Worm (Caenorhabditis elegans) whole organism, L2 larva: ENCODE data around the gene npl-10.
A peak's percentile ranks its signal among the peaks of the same experiment; 100 is the strongest.

Experiments
- C34F6.9 ChIP-seq: fragments of 150-350 bp; optimal IDR thresholded peaks from 2 replicates; lab custom pipeline; 2014; ENCODE audit warnings: missing biosample characterization, missing genetic modification characterization
- F13H6.1 ChIP-seq: sonication (generic microtip); optimal IDR thresholded peaks from 2 replicates; lab custom pipeline; 2016; ENCODE audit warnings: missing genetic modification characterization, missing compliant biosample characterization
- ZK546.5 ChIP-seq: sonication (generic microtip); optimal IDR thresholded peaks from 2 replicates; lab custom pipeline; 2017; ENCODE audit warnings: missing biosample characterization, missing genetic modification characterization
- aly-2 ChIP-seq: fragments of 150-350 bp; optimal IDR thresholded peaks from 2 replicates; lab custom pipeline; 2014; ENCODE audit warnings: missing biosample characterization, missing genetic modification characterization
- ama-1 ChIP-seq: fragments of 150-350 bp; optimal IDR thresholded peaks from 2 replicates; lab custom pipeline; 2018; ENCODE audit warnings: inconsistent platforms
- ceh-16 ChIP-seq: fragments of 150-350 bp; optimal IDR thresholded peaks from 2 replicates; lab custom pipeline; 2014; ENCODE audit warnings: missing biosample characterization, missing genetic modification characterization
- ceh-82 ChIP-seq: fragments of 150-350 bp; optimal IDR thresholded peaks from 2 replicates; lab custom pipeline; 2014; ENCODE audit warnings: missing biosample characterization, missing genetic modification characterization
- crh-2 ChIP-seq: sonication (generic microtip); optimal IDR thresholded peaks from 2 replicates; lab custom pipeline; 2017; ENCODE audit warnings: missing biosample characterization, missing genetic modification characterization
- dmd-4 ChIP-seq: sonication (generic microtip); optimal IDR thresholded peaks from 2 replicates; lab custom pipeline; 2017; ENCODE audit warnings: missing biosample characterization, missing genetic modification characterization
- egl-27 ChIP-seq: sonication (generic microtip); optimal IDR thresholded peaks from 3 replicates; lab custom pipeline; 2017; ENCODE audit warnings: missing biosample characterization, missing genetic modification reagents, missing genetic modification characterization
- elt-1 ChIP-seq: fragments of 150-350 bp; optimal IDR thresholded peaks from 2 replicates; lab custom pipeline; 2014; ENCODE audit warnings: missing biosample characterization, missing genetic modification characterization
- elt-3 ChIP-seq: sonication (generic microtip); optimal IDR thresholded peaks from 2 replicates; lab custom pipeline; 2017; ENCODE audit warnings: missing biosample characterization, missing genetic modification characterization
- gmeb-1 ChIP-seq: fragments of 150-350 bp; optimal IDR thresholded peaks from 2 replicates; lab custom pipeline; 2014; ENCODE audit warnings: missing biosample characterization, missing genetic modification characterization
- lin-11 ChIP-seq: fragments of 150-350 bp; sonication (generic microtip); optimal IDR thresholded peaks from 2 replicates; lab custom pipeline; 2014; ENCODE audit warnings: missing biosample characterization, missing genetic modification characterization, inconsistent platforms, mixed read lengths
- lin-13 ChIP-seq: fragments of 150-350 bp; optimal IDR thresholded peaks from 2 replicates; lab custom pipeline; 2014; ENCODE audit warnings: missing biosample characterization, missing genetic modification reagents, missing genetic modification characterization
- lin-39 ChIP-seq: fragments of 150-350 bp; optimal IDR thresholded peaks from 2 replicates; lab custom pipeline; 2014; ENCODE audit warnings: missing biosample characterization, missing genetic modification reagents, missing genetic modification characterization
- lsy-2 ChIP-seq, 2 experiments: fragments of 150-350 bp in 1 of 2; sonication (generic microtip) in 1 of 2; optimal IDR thresholded peaks; 2 replicates each; lab custom pipeline; 2014 to 2017; ENCODE audit warnings: missing biosample characterization in 2 of 2, missing genetic modification characterization in 2 of 2
- mbf-1 ChIP-seq: sonication (generic microtip); optimal IDR thresholded peaks from 2 replicates; lab custom pipeline; 2017; ENCODE audit warnings: missing biosample characterization, missing genetic modification characterization
- nhr-11 ChIP-seq: fragments of 150-350 bp; optimal IDR thresholded peaks from 2 replicates; lab custom pipeline; 2014; ENCODE audit warnings: missing biosample characterization, missing genetic modification characterization
- nhr-12 ChIP-seq: fragments of 150-350 bp; optimal IDR thresholded peaks from 2 replicates; lab custom pipeline; 2014; ENCODE audit warnings: missing biosample characterization, missing genetic modification characterization
- nhr-129 ChIP-seq: fragments of 150-350 bp; optimal IDR thresholded peaks from 2 replicates; lab custom pipeline; 2014; ENCODE audit warnings: missing biosample characterization, missing genetic modification characterization
- nhr-21 ChIP-seq: fragments of 150-350 bp; optimal IDR thresholded peaks from 2 replicates; lab custom pipeline; 2014; ENCODE audit warnings: missing biosample characterization, missing genetic modification characterization
- nhr-23 ChIP-seq: fragments of 150-350 bp; optimal IDR thresholded peaks from 2 replicates; lab custom pipeline; 2014; ENCODE audit warnings: missing biosample characterization, missing genetic modification reagents, missing genetic modification characterization
- nhr-25 ChIP-seq: fragments of 150-350 bp; sonication (generic microtip); optimal IDR thresholded peaks from 3 replicates; lab custom pipeline; 2014; ENCODE audit warnings: missing biosample characterization, missing genetic modification characterization
- nhr-6 ChIP-seq: fragments of 150-350 bp; optimal IDR thresholded peaks from 2 replicates; lab custom pipeline; 2014; ENCODE audit warnings: missing biosample characterization, missing genetic modification characterization
- nhr-77 ChIP-seq: fragments of 150-350 bp; optimal IDR thresholded peaks from 2 replicates; lab custom pipeline; 2014; ENCODE audit warnings: missing biosample characterization, missing genetic modification characterization
- peb-1 ChIP-seq: fragments of 150-350 bp; optimal IDR thresholded peaks from 2 replicates; lab custom pipeline; 2014; ENCODE audit warnings: missing biosample characterization, missing genetic modification characterization
- sem-4 ChIP-seq: fragments of 150-350 bp; optimal IDR thresholded peaks from 2 replicates; lab custom pipeline; 2014; ENCODE audit warnings: missing biosample characterization, missing genetic modification reagents, missing genetic modification characterization
- skn-1 ChIP-seq: sonication (generic microtip); optimal IDR thresholded peaks from 2 replicates; lab custom pipeline; 2017; ENCODE audit warnings: missing biosample characterization, missing genetic modification characterization
- sma-9 ChIP-seq, 2 experiments: fragments of 150-350 bp in 1 of 2; sonication (generic microtip) in 1 of 2; optimal IDR thresholded peaks; 2 replicates each; lab custom pipeline; 2014 to 2016; ENCODE audit warnings: missing genetic modification characterization in 2 of 2, mild to moderate bottlenecking in 1 of 2, missing biosample characterization in 1 of 2, missing compliant biosample characterization in 1 of 2, missing genetic modification reagents in 1 of 2, moderate library complexity in 1 of 2
- snpc-4 ChIP-seq: fragments of 150-350 bp; optimal IDR thresholded peaks from 2 replicates; lab custom pipeline; 2014; ENCODE audit warnings: missing biosample characterization, missing genetic modification characterization
- unc-55 ChIP-seq: fragments of 150-350 bp; sonication (generic microtip); optimal IDR thresholded peaks from 3 replicates; lab custom pipeline; 2014; ENCODE audit warnings: missing biosample characterization, missing genetic modification reagents, missing genetic modification characterization
- unc-62 ChIP-seq: fragments of 150-350 bp; optimal IDR thresholded peaks from 2 replicates; lab custom pipeline; 2014; ENCODE audit warnings: missing biosample characterization, missing genetic modification reagents, missing genetic modification characterization
- zag-1 ChIP-seq: fragments of 150-350 bp; optimal IDR thresholded peaks from 2 replicates; lab custom pipeline; 2014; ENCODE audit warnings: missing biosample characterization, missing genetic modification characterization
- ztf-4 ChIP-seq: fragments of 150-350 bp; optimal IDR thresholded peaks from 2 replicates; lab custom pipeline; 2014; ENCODE audit warnings: missing biosample characterization, missing genetic modification characterization

The npl-10 gene

DNA sequence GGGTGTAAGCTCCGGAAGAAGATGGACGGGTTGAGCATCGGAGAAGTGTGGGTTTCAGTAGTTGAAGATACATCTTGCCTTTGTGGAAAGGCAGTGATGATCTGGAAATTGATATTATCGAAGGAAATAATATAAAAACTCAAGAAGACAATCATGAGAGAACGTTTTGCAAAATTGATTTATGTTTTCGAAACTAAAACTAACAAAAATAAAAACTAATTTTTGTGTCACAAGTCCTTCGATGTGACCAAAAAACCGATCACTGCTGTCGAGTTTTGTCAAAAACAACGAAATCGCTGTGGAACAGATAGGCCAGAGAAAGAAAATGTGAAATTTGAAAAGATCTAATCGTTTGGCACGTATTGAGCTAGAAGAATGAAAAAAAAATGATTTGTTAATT is 28.1 kb downstream of the npl-10 start, which contains the start of gene mmcm-1:
mmcm-1 (minus strand) TSS at position 101 of the 400 bp plus-strand sequence.
- TF ChIP-seq lin-39 (no peak), nhr-21 (tag; lab: Kevin White, UChicago) (no peak), gmeb-1 (no peak), F13H6.1 (tag; lab: Kevin White, UChicago) (no peak), nhr-11 (no peak), skn-1 (tag; lab: Kevin White, UChicago) (no peak), lin-11 (no peak), ceh-16 (no peak), lsy-2 (tag; optimal IDR thresholded peaks at IDR 0.05; lab: Kevin White, UChicago) (no peak), nhr-6 (tag; lab: Kevin White, UChicago) (no peak), ama-1 (lab: Kevin White, UChicago) (no peak), ZK546.5 (tag; lab: Kevin White, UChicago) (no peak)

DNA sequence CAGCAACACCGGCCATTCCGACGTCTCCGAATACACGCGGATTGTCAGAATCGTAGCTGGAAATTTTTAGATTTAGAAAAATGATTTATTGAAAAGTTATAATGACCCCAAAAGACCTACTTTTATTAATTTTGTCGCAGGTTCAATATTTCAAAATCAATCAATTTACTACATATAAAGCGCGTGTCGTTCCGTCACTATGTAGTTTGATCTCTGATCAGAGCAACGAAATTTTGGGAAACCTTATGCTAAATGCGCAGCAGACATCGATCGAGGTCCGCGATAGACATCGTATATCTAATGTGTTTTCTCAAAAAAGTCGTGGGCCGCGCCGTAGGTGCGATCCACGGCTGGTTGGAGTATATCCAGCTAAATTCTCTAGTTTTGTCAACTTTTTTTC is 29.2 kb downstream of the npl-10 start:
- TF ChIP-seq elt-1 (no peak), peb-1 (no peak), nhr-129 (tag; lab: Kevin White, UChicago) (no peak), nhr-23 (tag; lab: Kevin White, UChicago) (no peak), egl-27 (no peak), lsy-2 (tag; optimal IDR thresholded peaks at IDR 0.05; lab: Kevin White, UChicago) (no peak), snpc-4 (tag; lab: Kevin White, UChicago) (no peak), ceh-16 (no peak), nhr-12 (no peak), crh-2 (tag; lab: Kevin White, UChicago) (no peak)

- TF ChIP-seq lsy-2 (tag; optimal IDR thresholded peaks at IDR 0.05; lab: Kevin White, UChicago), result peak in 1 of 2 experiments; percentile 36
- peak; percentile 71 for TF ChIP-seq ama-1 (lab: Kevin White, UChicago)
- TF ChIP-seq nhr-77 (tag; lab: Kevin White, UChicago), result no peak
- TF ChIP-seq nhr-25 (tag; lab: Kevin White, UChicago), result peak; percentile 17
Observed at ce11 chrIII:3902588-3903325, 33.0 kb downstream of the npl-10 start.

DNA sequence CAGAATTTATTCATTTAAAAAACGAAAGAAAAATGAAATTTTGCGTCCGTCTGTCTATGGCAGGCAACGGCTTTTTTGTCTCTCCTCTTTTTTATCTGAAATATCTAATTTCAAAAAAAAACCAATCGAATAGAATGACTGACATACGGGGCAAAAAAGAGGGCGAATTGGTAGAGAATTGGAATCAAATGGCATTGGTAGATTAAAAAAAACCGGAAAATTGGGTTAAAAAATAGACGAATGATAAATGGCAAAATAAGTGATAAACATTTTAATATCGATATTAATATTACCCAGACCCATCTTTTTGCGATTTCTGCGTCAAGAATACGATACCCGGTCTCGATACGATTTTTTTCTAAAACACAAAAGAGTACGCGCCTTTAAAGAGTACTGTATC is 34.2 kb downstream of the npl-10 start, which contains the start of gene tir-1:
tir-1 (minus strand) TSS at position 101 of the 400 bp plus-strand sequence.
- TF ChIP-seq unc-62 (GFP tag; lab: Kevin White, UChicago), result no peak
- TF ChIP-seq nhr-12, result no peak
- no peak for TF ChIP-seq sem-4
- no peak for TF ChIP-seq egl-27
- no peak for TF ChIP-seq mbf-1
- TF ChIP-seq nhr-11, result no peak
- TF ChIP-seq ceh-82 (tag; lab: Kevin White, UChicago), result no peak
- TF ChIP-seq ztf-4, result no peak
- TF ChIP-seq crh-2 (tag; lab: Kevin White, UChicago), result no peak
- TF ChIP-seq lin-39, result no peak
- no peak for TF ChIP-seq nhr-21 (tag; lab: Kevin White, UChicago)
- TF ChIP-seq elt-3 (tag; lab: Kevin White, UChicago), result no peak
- TF ChIP-seq lsy-2 (tag; optimal IDR thresholded peaks at IDR 0.05; lab: Kevin White, UChicago), result no peak
- no peak for TF ChIP-seq ama-1 (lab: Kevin White, UChicago)
- no peak for TF ChIP-seq aly-2 (tag; lab: Kevin White, UChicago)
- no peak for TF ChIP-seq ceh-16
- TF ChIP-seq sma-9 (GFP tag; optimal IDR thresholded peaks at IDR 0.05; lab: Kevin White, UChicago), result no peak
- no peak for TF ChIP-seq sma-9 (tag; optimal IDR thresholded peaks at IDR 0.05; lab: Kevin White, UChicago)

DNA sequence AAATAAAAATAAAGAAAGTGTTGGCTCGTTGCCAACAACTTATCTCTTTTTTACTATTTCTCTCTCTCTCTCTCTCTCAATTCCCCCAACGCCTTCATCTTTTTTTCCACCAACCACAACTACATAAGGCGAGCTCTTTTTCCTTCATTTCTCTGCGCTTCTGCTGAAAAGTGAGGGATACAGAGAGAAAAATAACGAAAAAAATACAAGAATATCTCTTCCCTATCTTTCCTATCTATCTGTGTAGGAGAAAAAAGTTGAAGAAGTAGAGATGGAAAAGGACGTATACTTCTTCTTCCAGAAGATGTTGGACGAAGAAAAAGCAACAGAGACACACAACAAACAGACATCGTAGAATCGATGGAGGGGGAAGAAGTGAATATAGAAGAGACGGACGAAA is 36.9 kb downstream of the npl-10 start:
- TF ChIP-seq dmd-4 (tag; lab: Kevin White, UChicago) (no peak), crh-2 (tag; lab: Kevin White, UChicago) (peak; percentile 39), egl-27 (no peak), F13H6.1 (tag; lab: Kevin White, UChicago) (peak; percentile 6), sma-9 (GFP tag; optimal IDR thresholded peaks at IDR 0.05; lab: Kevin White, UChicago) (peak; percentile 16), sma-9 (tag; optimal IDR thresholded peaks at IDR 0.05; lab: Kevin White, UChicago) (no peak), lsy-2 (tag; optimal IDR thresholded peaks at IDR 0.05; lab: Kevin White, UChicago) (peak in 1 of 2 experiments; percentile 60), nhr-129 (tag; lab: Kevin White, UChicago) (peak; percentile 39), C34F6.9 (tag; lab: Kevin White, UChicago) (peak; percentile 84), mbf-1 (no peak), lin-13 (peak; percentile 30), zag-1 (tag; lab: Kevin White, UChicago) (peak; percentile 26), unc-55 (peak; percentile 94)
